Worm (Caenorhabditis elegans) whole organism, young adult: ENCODE results near the gene rml-3.
A peak's percentile ranks its signal among the peaks of the same experiment; 100 is the strongest.

Experiments used
- F23B12.7 ChIP-seq: sonication (generic microtip); optimal IDR thresholded peaks from 2 replicates; lab custom pipeline; 2017; ENCODE audit warnings: missing genetic modification characterization, mild to moderate bottlenecking, missing compliant biosample characterization, antibody characterized with exemption, moderate library complexity; ENCODE audit not compliant: insufficient read depth
- F52B5.7 ChIP-seq: sonication (generic microtip); optimal IDR thresholded peaks from 2 replicates; lab custom pipeline; 2016; ENCODE audit warnings: mild to moderate bottlenecking, missing genetic modification characterization, missing compliant biosample characterization
- F55B11.4 ChIP-seq: sonication (generic microtip); optimal IDR thresholded peaks from 2 replicates; lab custom pipeline; 2016; ENCODE audit warnings: missing compliant biosample characterization, missing genetic modification characterization, borderline replicate concordance; ENCODE audit not compliant: insufficient read depth
- ama-1 ChIP-seq, 3 experiments: fragments of 150-350 bp in 1 of 3; sonication (generic microtip) in 2 of 3; optimal IDR thresholded peaks; 2 replicates each; lab custom pipeline; 2014 to 2018; ENCODE audit warnings: missing biosample characterization in 2 of 3, missing genetic modification characterization in 2 of 3, missing genetic modification reagents in 2 of 3
- hlh-12 ChIP-seq: sonication (generic microtip); optimal IDR thresholded peaks from 2 replicates; lab custom pipeline; 2016; ENCODE audit warnings: missing genetic modification characterization, missing compliant biosample characterization
- lin-35 ChIP-seq, 3 experiments: fragments of 150-350 bp in 2 of 3; sonication (generic microtip) in 1 of 3; optimal IDR thresholded peaks; 2 replicates each; lab custom pipeline; 2014 to 2018; ENCODE audit warnings: missing biosample characterization in 3 of 3, missing genetic modification characterization in 3 of 3, missing genetic modification reagents in 3 of 3
- mcd-1 ChIP-seq: fragments of 200-800 bp; sonication (Bioruptor generic); IDR thresholded peaks from 2 replicates; pipeline ENCODE4 v1.3.6; 2022; ENCODE audit warnings: missing genetic modification reagents, missing genetic modification characterization, missing compliant biosample characterization
- snpc-4 ChIP-seq, 5 experiments: fragments of 150-350 bp in 1 of 5; sonication (generic microtip) in 4 of 5; optimal IDR thresholded peaks; 2 replicates each; lab custom pipeline; 2014 to 2018; ENCODE audit warnings: missing genetic modification characterization in 5 of 5, missing biosample characterization in 3 of 5, antibody characterized with exemption in 2 of 5, mild to moderate bottlenecking in 2 of 5, missing compliant biosample characterization in 2 of 5, missing genotype in 2 of 5, moderate library complexity in 2 of 5, missing genetic modification reagents in 1 of 5
- unc-62 ChIP-seq: fragments of 150-350 bp; optimal IDR thresholded peaks from 2 replicates; lab custom pipeline; 2014; ENCODE audit warnings: missing biosample characterization, missing genetic modification reagents, missing genetic modification characterization
- ztf-18 ChIP-seq: sonication (generic microtip); optimal IDR thresholded peaks from 2 replicates; lab custom pipeline; 2016; ENCODE audit warnings: missing genotype, mild to moderate bottlenecking, missing genetic modification characterization, missing compliant biosample characterization

DNA sequence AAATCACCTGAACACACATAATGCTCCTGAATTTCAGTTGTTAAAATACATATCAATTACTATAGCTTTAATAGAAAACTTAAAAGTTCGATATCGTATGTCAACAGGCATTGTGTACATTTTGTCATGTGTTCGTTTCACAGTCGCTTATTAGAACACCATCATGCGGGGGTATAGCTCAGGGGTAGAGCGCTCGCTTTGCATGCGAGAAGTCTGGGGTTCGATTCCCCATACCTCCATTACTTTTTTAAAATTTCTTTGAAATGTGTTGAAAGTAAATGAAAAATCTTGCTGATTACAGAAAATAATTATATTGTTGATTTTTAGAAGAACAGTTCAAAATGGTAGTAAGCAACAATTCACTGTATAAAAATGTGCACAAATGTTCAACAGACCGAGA lies 47.3 kb upstream of the rml-3 start:
- peak; percentile 85 for TF ChIP-seq snpc-4 (GFP tag; optimal IDR thresholded peaks at IDR 0.05; lab: Kevin White, UChicago)
- TF ChIP-seq snpc-4 (tag; optimal IDR thresholded peaks at IDR 0.05; lab: Kevin White, UChicago): peak in 2 of 4 experiments; percentile 35 to 83
- peak in 1 of 3 experiments; percentile 46 for TF ChIP-seq lin-35 (GFP tag; optimal IDR thresholded peaks at IDR 0.05; lab: Kevin White, UChicago)
- peak; percentile 69 for TF ChIP-seq F52B5.7 (tag; lab: Kevin White, UChicago)
- peak; percentile 70 for TF ChIP-seq F23B12.7 (tag; lab: Kevin White, UChicago)
- peak; percentile 64 for TF ChIP-seq hlh-12 (tag; lab: Kevin White, UChicago)
- no peak for TF ChIP-seq ama-1 (optimal IDR thresholded peaks at IDR 0.05; lab: Kevin White, UChicago)
- TF ChIP-seq ama-1 (GFP tag; optimal IDR thresholded peaks at IDR 0.05; lab: Kevin White, UChicago): peak; percentile 67 to 84
- no peak for TF ChIP-seq F55B11.4
- peak; percentile 69 for TF ChIP-seq ztf-18 (tag; lab: Kevin White, UChicago)
- no peak; the same call in 1 of the 2 replicates for TF ChIP-seq mcd-1 (GFP tag; lab: Robert Waterston, UW)
- TF ChIP-seq unc-62 (GFP tag; lab: Kevin White, UChicago): no peak
